Worm (Caenorhabditis elegans) whole organism, L1 larva: Measurements from ENCODE around the gene bed-3.

ENCODE experiments used
- C16A3.4 ChIP-seq: fragments of 150-350 bp; optimal IDR thresholded peaks from 2 replicates; lab custom pipeline; 2014; ENCODE audit warnings: missing biosample characterization, missing genetic modification characterization
- F16B12.6 ChIP-seq: fragments of 150-350 bp; optimal IDR thresholded peaks from 2 replicates; lab custom pipeline; 2014; ENCODE audit warnings: missing biosample characterization, missing genetic modification characterization
- alr-1 ChIP-seq: fragments of 200-800 bp; sonication (Bioruptor generic); optimal IDR thresholded peaks from 2 replicates; lab custom pipeline; 2018; ENCODE audit warnings: borderline replicate concordance, mild to moderate bottlenecking, missing genetic modification characterization, missing compliant biosample characterization
- ama-1 ChIP-seq: fragments of 150-350 bp; optimal IDR thresholded peaks from 2 replicates; lab custom pipeline; 2014
- ceh-82 ChIP-seq, 3 experiments: fragments of 150-350 bp in 1 of 3; sonication (generic microtip) in 2 of 3; optimal IDR thresholded peaks; 2 replicates each; lab custom pipeline; 2014 to 2017; ENCODE audit warnings: missing biosample characterization in 3 of 3, missing genetic modification characterization in 3 of 3
- ceh-88 ChIP-seq: fragments of 200-800 bp; sonication (Bioruptor generic); IDR thresholded peaks from 2 replicates; pipeline ENCODE4 v1.3.6; 2022; ENCODE audit warnings: missing genetic modification characterization, missing compliant biosample characterization
- ces-1 ChIP-seq: fragments of 150-350 bp; optimal IDR thresholded peaks from 2 replicates; lab custom pipeline; 2014; ENCODE audit warnings: missing biosample characterization, missing genetic modification reagents, missing genetic modification characterization
- dpl-1 ChIP-seq, 3 experiments: fragments of 150-350 bp in 2 of 3; sonication (generic microtip) in 1 of 3; optimal IDR thresholded peaks; 2 replicates each; lab custom pipeline; 2014 to 2017; ENCODE audit warnings: missing biosample characterization in 3 of 3, missing genetic modification characterization in 3 of 3, missing genetic modification reagents in 3 of 3
- efl-1 ChIP-seq, 4 experiments: fragments of 150-350 bp; optimal IDR thresholded peaks in 3 of 4; peaks in 1 of 4; 1 replicate in 1 of 4; 2 replicates in 3 of 4; lab custom pipeline; 2014; ENCODE audit warnings: missing biosample characterization in 2 of 4, missing genetic modification characterization in 2 of 4, missing genetic modification reagents in 2 of 4
- efl-3 ChIP-seq: fragments of 200-800 bp; sonication (Bioruptor generic); optimal IDR thresholded peaks from 2 replicates; lab custom pipeline; 2018; ENCODE audit warnings: mild to moderate bottlenecking, missing genetic modification characterization, missing compliant biosample characterization
- egl-13 ChIP-seq: sonication (generic microtip); optimal IDR thresholded peaks from 2 replicates; lab custom pipeline; 2016; ENCODE audit warnings: missing genotype, missing genetic modification reagents, missing genetic modification characterization, missing compliant biosample characterization
- elt-3 ChIP-seq, 6 experiments: fragments of 150-350 bp in 1 of 6; sonication (generic microtip); optimal IDR thresholded peaks; 2 replicates each; lab custom pipeline; 2017 to 2018; ENCODE audit warnings: missing biosample characterization in 6 of 6, missing genetic modification characterization in 6 of 6, inconsistent platforms in 1 of 6
- lin-13 ChIP-seq: fragments of 150-350 bp; optimal IDR thresholded peaks from 2 replicates; lab custom pipeline; 2014; ENCODE audit warnings: missing biosample characterization, missing genetic modification reagents, missing genetic modification characterization
- lin-14 ChIP-seq: fragments of 200-800 bp; sonication (Bioruptor generic); optimal IDR thresholded peaks from 2 replicates; lab custom pipeline; 2018; ENCODE audit warnings: mild to moderate bottlenecking, missing genetic modification characterization, moderate library complexity, missing compliant biosample characterization
- lin-15B ChIP-seq: fragments of 150-350 bp; sonication (generic microtip); optimal IDR thresholded peaks from 3 replicates; lab custom pipeline; 2014; ENCODE audit warnings: missing biosample characterization, missing genetic modification characterization
- lin-35 ChIP-seq, 2 experiments: fragments of 150-350 bp; optimal IDR thresholded peaks; 2 replicates each; lab custom pipeline; 2014; ENCODE audit warnings: missing biosample characterization in 2 of 2, missing genetic modification characterization in 2 of 2, missing genetic modification reagents in 2 of 2
- lsy-2 ChIP-seq, 2 experiments: fragments of 150-350 bp; optimal IDR thresholded peaks; 2 replicates each; lab custom pipeline; 2014; ENCODE audit warnings: missing biosample characterization in 2 of 2, missing genetic modification characterization in 2 of 2
- mep-1 ChIP-seq: fragments of 150-350 bp; optimal IDR thresholded peaks from 2 replicates; lab custom pipeline; 2014; ENCODE audit warnings: missing biosample characterization, missing genetic modification characterization
- nhr-11 ChIP-seq: fragments of 150-350 bp; optimal IDR thresholded peaks from 2 replicates; lab custom pipeline; 2014; ENCODE audit warnings: missing biosample characterization, missing genetic modification characterization
- nhr-19 ChIP-seq: fragments of 200-800 bp; sonication (Bioruptor generic); conservative IDR thresholded peaks from 2 replicates; pipeline ENCODE4 v1.3.6; 2022; ENCODE audit warnings: missing genetic modification characterization, missing compliant biosample characterization
- nhr-20 ChIP-seq: sonication (generic microtip); optimal IDR thresholded peaks from 2 replicates; lab custom pipeline; 2016; ENCODE audit warnings: mild to moderate bottlenecking, missing genetic modification characterization, missing compliant biosample characterization
- nhr-47 ChIP-seq: sonication (generic microtip); optimal IDR thresholded peaks from 2 replicates; lab custom pipeline; 2016; ENCODE audit warnings: mild to moderate bottlenecking, missing genetic modification characterization, moderate library complexity, missing compliant biosample characterization
- nhr-71 ChIP-seq: sonication (generic microtip); optimal IDR thresholded peaks from 2 replicates; lab custom pipeline; 2016; ENCODE audit warnings: mild to moderate bottlenecking, missing genetic modification characterization, moderate library complexity, missing compliant biosample characterization
- nhr-77 ChIP-seq: fragments of 150-350 bp; optimal IDR thresholded peaks from 2 replicates; lab custom pipeline; 2014; ENCODE audit warnings: missing biosample characterization, missing genetic modification characterization
- pag-3 ChIP-seq: sonication (generic microtip); optimal IDR thresholded peaks from 2 replicates; lab custom pipeline; 2017; ENCODE audit warnings: missing genetic modification characterization, mild to moderate bottlenecking, missing compliant biosample characterization, antibody characterized with exemption, borderline replicate concordance; ENCODE audit not compliant: insufficient read depth
- pqm-1 ChIP-seq: sonication (generic microtip); optimal IDR thresholded peaks from 3 replicates; lab custom pipeline; 2017; ENCODE audit warnings: missing biosample characterization, missing genetic modification characterization
- rnt-1 ChIP-seq: sonication (generic microtip); optimal IDR thresholded peaks from 2 replicates; lab custom pipeline; 2016; ENCODE audit warnings: mild to moderate bottlenecking, missing genetic modification characterization, moderate library complexity, missing compliant biosample characterization
- skn-1 ChIP-seq: fragments of 150-350 bp; optimal IDR thresholded peaks from 2 replicates; lab custom pipeline; 2014; ENCODE audit warnings: missing biosample characterization, missing genetic modification characterization
- snpc-4 ChIP-seq: fragments of 150-350 bp; optimal IDR thresholded peaks from 2 replicates; lab custom pipeline; 2014; ENCODE audit warnings: missing biosample characterization, missing genetic modification characterization
- snu-23 ChIP-seq: sonication (generic microtip); optimal IDR thresholded peaks from 2 replicates; lab custom pipeline; 2016; ENCODE audit warnings: missing genetic modification characterization, missing compliant biosample characterization
- sox-4 ChIP-seq: sonication (generic microtip); optimal IDR thresholded peaks from 2 replicates; lab custom pipeline; 2016; ENCODE audit warnings: missing genetic modification characterization, missing compliant biosample characterization
- sptf-1 ChIP-seq: fragments of 150-350 bp; optimal IDR thresholded peaks from 2 replicates; lab custom pipeline; 2014; ENCODE audit warnings: missing biosample characterization, missing genetic modification characterization
- tbx-2 ChIP-seq: sonication (generic microtip); optimal IDR thresholded peaks from 2 replicates; lab custom pipeline; 2016; ENCODE audit warnings: missing genetic modification characterization, missing compliant biosample characterization
- unc-30 ChIP-seq: sonication (generic microtip); optimal IDR thresholded peaks from 2 replicates; lab custom pipeline; 2017; ENCODE audit warnings: missing biosample characterization, missing genetic modification characterization
- vab-15 ChIP-seq: sonication (generic microtip); optimal IDR thresholded peaks from 2 replicates; lab custom pipeline; 2017; ENCODE audit warnings: missing genotype, mild to moderate bottlenecking, missing genetic modification characterization, missing compliant biosample characterization
- xbp-1 ChIP-seq: sonication (generic microtip); optimal IDR thresholded peaks from 2 replicates; lab custom pipeline; 2016; ENCODE audit warnings: missing genetic modification characterization, missing compliant biosample characterization
- zip-4 ChIP-seq: fragments of 200-800 bp; sonication (Bioruptor generic); optimal IDR thresholded peaks from 2 replicates; lab custom pipeline; 2018; ENCODE audit warnings: mild to moderate bottlenecking, missing genetic modification characterization, moderate library complexity, missing compliant biosample characterization

The bed-3 gene

DNA sequence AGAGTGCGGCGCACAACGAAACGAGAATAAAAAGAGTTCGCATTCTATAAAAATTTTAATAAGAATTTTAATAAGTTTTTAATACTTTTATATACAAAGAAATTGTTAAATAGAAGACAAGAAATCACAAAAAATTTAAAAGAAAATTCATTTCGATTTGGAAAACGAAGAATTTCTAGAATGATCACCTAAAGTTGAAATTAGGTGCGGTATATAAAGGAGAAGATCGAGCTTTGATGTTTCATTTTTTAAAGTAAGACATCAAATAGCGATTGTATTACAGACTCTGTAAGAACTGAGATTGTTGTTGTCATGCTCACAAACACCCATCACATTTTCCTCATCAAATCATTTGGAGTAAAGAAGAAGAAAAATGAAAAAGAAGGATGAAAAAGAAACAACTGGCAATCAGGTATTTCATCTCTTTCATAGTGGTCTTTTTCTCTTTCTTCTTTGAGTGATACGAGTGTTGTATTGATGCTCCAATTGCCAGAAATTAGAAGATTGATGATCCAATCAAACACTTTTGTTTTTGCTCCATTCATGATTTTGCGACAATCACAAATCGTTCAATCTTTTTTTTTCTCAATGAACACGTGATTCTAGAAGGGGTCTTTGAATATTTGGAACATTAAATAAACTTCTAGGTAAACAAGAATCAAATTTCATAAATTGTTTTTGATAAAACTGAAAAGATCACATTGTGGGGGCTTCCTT, 12.0 kb downstream of the bed-3 start, which contains the start of gene dur-1 (continued):
- TF ChIP-seq snu-23 (GFP tag; lab: Kevin White, UChicago) (peak; percentile 44), nhr-19 (GFP tag; lab: Robert Waterston, UW) (peak; percentile 69), pag-3 (tag; lab: Kevin White, UChicago) (peak; percentile 46)

- TF ChIP-seq elt-3 (tag; optimal IDR thresholded peaks at IDR 0.05; lab: Kevin White, UChicago): peak in 1 of 6 experiments; percentile 50
- peak; percentile 67 for TF ChIP-seq C16A3.4 (tag; lab: Kevin White, UChicago)
- no peak for TF ChIP-seq tbx-2 (tag; lab: Kevin White, UChicago)
- TF ChIP-seq xbp-1: peak; percentile 13
- no peak for TF ChIP-seq ceh-88
- no peak for TF ChIP-seq nhr-77 (tag; lab: Kevin White, UChicago)
- no peak for TF ChIP-seq sox-4 (tag; lab: Kevin White, UChicago)
- no peak for TF ChIP-seq alr-1 (tag; lab: Kevin White, UChicago)
- TF ChIP-seq lin-13: no peak
- no peak for TF ChIP-seq zip-4 (GFP tag; lab: Kevin White, UChicago)
- peak; percentile 3 for TF ChIP-seq F16B12.6 (tag; lab: Kevin White, UChicago)
- TF ChIP-seq lin-14 (GFP tag; lab: Kevin White, UChicago): peak; percentile 58
- peak; percentile 38 for TF ChIP-seq snu-23 (GFP tag; lab: Kevin White, UChicago)
- TF ChIP-seq rnt-1: no peak
- no peak for TF ChIP-seq efl-3 (GFP tag; lab: Kevin White, UChicago)
- TF ChIP-seq dpl-1 (GFP tag; optimal IDR thresholded peaks at IDR 0.05; lab: Kevin White, UChicago): peak; percentile 49 to 75 (median 52)
- TF ChIP-seq snpc-4: no peak
- no peak for TF ChIP-seq egl-13
- no peak for TF ChIP-seq ceh-82 (tag; optimal IDR thresholded peaks at IDR 0.05; lab: Kevin White, UChicago)
- peak; percentile 47 to 54 for TF ChIP-seq efl-1 (optimal IDR thresholded peaks at IDR 0.05; lab: Kevin White, UChicago)
- TF ChIP-seq efl-1 (GFP tag; optimal IDR thresholded peaks at IDR 0.05 in 1 of 2; lab: Kevin White, UChicago): peak; percentile 62 to 91
- TF ChIP-seq nhr-47 (tag; lab: Kevin White, UChicago): peak; percentile 30
- TF ChIP-seq skn-1 (tag; lab: Kevin White, UChicago): peak; percentile 77
- TF ChIP-seq lsy-2 (tag; optimal IDR thresholded peaks at IDR 0.05; lab: Kevin White, UChicago): peak; percentile 34 to 83
- peak; percentile 62 to 79 for TF ChIP-seq lin-35 (GFP tag; optimal IDR thresholded peaks at IDR 0.05; lab: Kevin White, UChicago)
- TF ChIP-seq ces-1 (GFP tag; lab: Kevin White, UChicago): no peak
- peak; percentile 78 for TF ChIP-seq lin-15B (tag; lab: Kevin White, UChicago)
- peak; percentile 77 for TF ChIP-seq mep-1 (tag; lab: Kevin White, UChicago)
- TF ChIP-seq nhr-71 (tag; lab: Kevin White, UChicago): peak; percentile 36
- no peak for TF ChIP-seq nhr-20 (tag; lab: Kevin White, UChicago)
- TF ChIP-seq ama-1: no peak
- TF ChIP-seq sptf-1 (tag; lab: Kevin White, UChicago): no peak
- TF ChIP-seq vab-15: no peak
Measured at ce11 chrIV:9932055-9932454, 15.7 kb downstream of the bed-3 start, which contains the start of the genes trmt-10A and F25H8.2. TSS of gene trmt-10A (minus strand) at chrIV:9932213. TSS of gene F25H8.2 (plus strand) at chrIV:9932235.

ce11 chrIV:9933580-9933979, 17.3 kb downstream of the bed-3 start, which contains the start of gene spe-29:
TSS of gene spe-29 (plus strand) at chrIV:9933880.
- TF ChIP-seq nhr-11 (tag; lab: Kevin White, UChicago): no peak
- TF ChIP-seq pqm-1 (tag; lab: Kevin White, UChicago): no peak
- no peak for TF ChIP-seq efl-1 (optimal IDR thresholded peaks at IDR 0.05; lab: Kevin White, UChicago)
- peak in 1 of 2 experiments; percentile 1 for TF ChIP-seq efl-1 (GFP tag; optimal IDR thresholded peaks at IDR 0.05 in 1 of 2; lab: Kevin White, UChicago)
- no peak for TF ChIP-seq unc-30 (tag; lab: Kevin White, UChicago)
- TF ChIP-seq egl-13: no peak
